Fruit fly (Drosophila melanogaster): ENCODE data around the gene CG31198.

Gene CG31198

DNA sequence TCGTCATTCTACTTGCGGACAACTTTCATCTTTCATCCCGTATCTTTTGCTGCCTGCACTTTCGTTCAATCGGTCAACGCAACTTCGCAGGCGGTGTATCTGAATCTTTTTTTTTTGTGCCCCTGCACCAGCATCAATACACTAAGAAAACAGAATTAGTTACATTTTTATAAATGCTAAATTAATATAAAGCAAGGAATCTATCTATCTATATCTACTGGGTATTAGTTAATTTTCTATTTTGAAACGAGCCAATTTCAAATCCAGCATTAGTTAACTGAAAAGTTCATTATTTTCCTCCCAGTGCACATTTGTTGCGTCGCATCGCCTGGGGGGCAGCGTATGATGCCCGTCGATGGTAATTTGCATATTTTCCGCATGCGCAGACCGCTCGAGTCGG is 21.2 kb upstream of the CG31198 start (continued):
- TF ChIP-seq CG12219 (GFP tag; optimal IDR thresholded peaks at IDR 0.05) (no peak), CG10147 (GFP tag; optimal IDR thresholded peaks at IDR 0.05) (no peak), CG2116 (GFP tag; optimal IDR thresholded peaks at IDR 0.05) (no peak), Six4 (GFP tag; optimal IDR thresholded peaks at IDR 0.05) (no peak), CG17328 (GFP tag; IDR thresholded peaks at IDR 0.05) (peak; percentile 53), wdn (GFP tag; IDR thresholded peaks at IDR 0.05) (no peak), CG2712 (tag; optimal IDR thresholded peaks at IDR 0.05) (peak; percentile 23), esg (GFP tag; conservative IDR thresholded peaks at IDR 0.05) (no peak), gem (tag; optimal IDR thresholded peaks at IDR 0.05) (peak; percentile 30), eve (GFP tag; optimal IDR thresholded peaks at IDR 0.05) (no peak), Aef1 (GFP tag; IDR thresholded peaks at IDR 0.05) (no peak), disco-r (GFP tag; optimal IDR thresholded peaks at IDR 0.05) (no peak), maf-S (GFP tag; optimal IDR thresholded peaks at IDR 0.05) (no peak), CG16863 (GFP tag; optimal IDR thresholded peaks at IDR 0.05) (no peak), ind (GFP tag; optimal IDR thresholded peaks at IDR 0.05) (no peak), dan (GFP tag; IDR thresholded peaks at IDR 0.05) (no peak), CG11504 (tag; optimal IDR thresholded peaks at IDR 0.05) (peak; percentile 47), corto (GFP tag; optimal IDR thresholded peaks at IDR 0.05) (no peak), sna (GFP tag; IDR thresholded peaks at IDR 0.05; ENCODE audit: partially characterized antibody) (no peak), row (GFP tag; IDR thresholded peaks at IDR 0.05) (peak; percentile 34; the same call in 1 of the 3 replicates), lov (optimal IDR thresholded peaks at IDR 0.05) (no peak), lov (GFP tag; IDR thresholded peaks at IDR 0.05) (no peak), H2.0 (GFP tag; IDR thresholded peaks at IDR 0.05) (no peak), cato (GFP tag; optimal IDR thresholded peaks at IDR 0.05; ENCODE audit: borderline replicate concordance) (no peak), Rfx (GFP tag; IDR thresholded peaks at IDR 0.05) (no peak), Pdp1 (GFP tag; optimal IDR thresholded peaks at IDR 0.05) (no peak), ftz-f1 (GFP tag; optimal IDR thresholded peaks at IDR 0.05) (no peak), CG2889 (GFP tag; IDR thresholded peaks at IDR 0.05) (no peak), chif (GFP tag; optimal IDR thresholded peaks at IDR 0.05) (no peak), caup (GFP tag; optimal IDR thresholded peaks at IDR 0.05; ENCODE audit: severe bottlenecking) (no peak), nerfin-1 (tag; optimal IDR thresholded peaks at IDR 0.05) (no peak), CG10274 (GFP tag; optimal IDR thresholded peaks at IDR 0.05) (no peak), vnd (GFP tag; IDR thresholded peaks at IDR 0.05; ENCODE audit: partially characterized antibody) (no peak), CG31441 (GFP tag; IDR thresholded peaks at IDR 0.05) (0 out of 2 replicates have a peak, but pooled peaks have one; percentile 17), fd102C (GFP tag; optimal IDR thresholded peaks at IDR 0.05) (no peak), CG14050 (GFP tag; IDR thresholded peaks at IDR 0.05) (no peak), CG10321 (GFP tag; IDR thresholded peaks at IDR 0.05) (no peak), Kr (GFP tag; optimal IDR thresholded peaks at IDR 0.05) (no peak), MBD-R2 (GFP tag; IDR thresholded peaks at IDR 0.05) (no peak), CG10209 (GFP tag; optimal IDR thresholded peaks at IDR 0.05) (no peak), CG6791 (GFP tag; IDR thresholded peaks at IDR 0.05; ENCODE audit: partially characterized antibody) (no peak), pros (GFP tag; optimal IDR thresholded peaks at IDR 0.05) (no peak), Abd-B (GFP tag; optimal IDR thresholded peaks at IDR 0.05) (no peak), amos (GFP tag; IDR thresholded peaks at IDR 0.05; ENCODE audit: partially characterized antibody) (no peak), yki (optimal IDR thresholded peaks at IDR 0.05) (no peak), CG11085 (GFP tag; IDR thresholded peaks at IDR 0.05) (no peak), NK7.1 (GFP tag; optimal IDR thresholded peaks at IDR 0.05) (no peak), CG10565 (GFP tag; optimal IDR thresholded peaks at IDR 0.05) (no peak), cwo (GFP tag; optimal IDR thresholded peaks at IDR 0.05) (no peak), CG7271 (tag; optimal IDR thresholded peaks at IDR 0.05) (no peak), CG10654 (GFP tag; optimal IDR thresholded peaks at IDR 0.05) (no peak), chm (GFP tag; IDR thresholded peaks at IDR 0.05) (no peak)

Data from whole organism, embryonic.